Worm (Caenorhabditis elegans) whole organism, late embryonic: Measurements from ENCODE around the gene R10F2.4.

Experiments used
- C38D4.7 ChIP-seq: fragments of 200-800 bp; sonication (Bioruptor generic); optimal IDR thresholded peaks from 2 replicates; lab custom pipeline; 2018; ENCODE audit warnings: mild to moderate bottlenecking, missing genetic modification characterization, moderate library complexity, missing compliant biosample characterization
- ceh-2 ChIP-seq: sonication (generic microtip); optimal IDR thresholded peaks from 2 replicates; lab custom pipeline; 2016; ENCODE audit warnings: missing genotype, missing genetic modification characterization, missing compliant biosample characterization
- ceh-22 ChIP-seq: sonication (generic microtip); optimal IDR thresholded peaks from 2 replicates; lab custom pipeline; 2017; ENCODE audit warnings: missing biosample characterization, missing genetic modification characterization
- fkh-10 ChIP-seq: fragments of 150-350 bp; optimal IDR thresholded peaks from 2 replicates; lab custom pipeline; 2014; ENCODE audit warnings: missing biosample characterization, missing genetic modification reagents, missing genetic modification characterization
- fkh-6 ChIP-seq: sonication (generic microtip); optimal IDR thresholded peaks from 2 replicates; lab custom pipeline; 2016; ENCODE audit warnings: missing genetic modification characterization, missing compliant biosample characterization
- hlh-30 ChIP-seq: sonication (generic microtip); optimal IDR thresholded peaks from 2 replicates; lab custom pipeline; 2017; ENCODE audit warnings: antibody characterized with exemption, missing genetic modification characterization, missing compliant biosample characterization; ENCODE audit not compliant: insufficient read depth
- madf-2 ChIP-seq: sonication (generic microtip); optimal IDR thresholded peaks from 2 replicates; lab custom pipeline; 2017; ENCODE audit warnings: missing genetic modification characterization, missing compliant biosample characterization
- pqm-1 ChIP-seq: sonication (generic microtip); optimal IDR thresholded peaks from 2 replicates; lab custom pipeline; 2016; ENCODE audit warnings: missing genetic modification characterization, missing compliant biosample characterization
- ztf-16 ChIP-seq: sonication (generic microtip); optimal IDR thresholded peaks from 2 replicates; lab custom pipeline; 2017; ENCODE audit warnings: missing genetic modification characterization, missing compliant biosample characterization

DNA sequence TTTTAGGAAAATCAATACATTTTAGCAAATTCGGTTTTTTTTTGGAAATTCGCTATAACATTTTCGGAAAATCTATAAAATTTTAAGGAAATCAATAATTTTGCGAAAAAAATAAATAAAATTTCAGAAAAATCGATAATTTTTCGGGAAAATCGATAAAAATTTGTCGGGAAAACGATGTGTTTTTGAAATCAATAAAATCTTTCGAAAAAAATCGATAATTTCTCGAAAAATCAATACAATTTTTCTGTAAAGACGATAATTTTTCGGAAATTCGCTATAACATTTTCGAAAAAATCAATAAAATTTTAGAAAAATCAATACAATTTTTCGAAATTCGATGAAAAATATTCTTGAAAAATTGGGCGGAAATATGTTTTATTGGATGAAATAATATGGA lies 38.9 kb upstream of the R10F2.4 start:
- no peak for TF ChIP-seq madf-2
- no peak for TF ChIP-seq C38D4.7
- no peak for TF ChIP-seq ceh-22
- no peak for TF ChIP-seq pqm-1 (tag; lab: Kevin White, UChicago)
- TF ChIP-seq ceh-2, result no peak
- TF ChIP-seq fkh-10 (GFP tag; lab: Kevin White, UChicago), result no peak
- TF ChIP-seq ztf-16, result no peak
- TF ChIP-seq hlh-30 (tag; lab: Kevin White, UChicago), result no peak
- TF ChIP-seq fkh-6, result no peak
